Fruit fly (Drosophila melanogaster) whole organism, embryonic: ENCODE measurements around the gene CG14036.

ENCODE experiments used
- Antp ChIP-seq: fragments of 200-800 bp; sonication (Bioruptor generic); optimal IDR thresholded peaks from 3 replicates; lab custom pipeline; 2016; ENCODE audit warnings: missing biosample characterization, missing genetic modification characterization
- Atf6 ChIP-seq: fragments of 200-800 bp; sonication (Bioruptor generic); IDR thresholded peaks from 2 replicates; pipeline ENCODE4 v1.3.6; 2022; ENCODE audit warnings: missing biosample characterization, missing genetic modification characterization
- CG10267 ChIP-seq: fragments of 200-800 bp; sonication (Bioruptor generic); optimal IDR thresholded peaks from 2 replicates; lab custom pipeline; 2018; ENCODE audit warnings: missing biosample characterization, mild to moderate bottlenecking, missing genetic modification characterization, moderate library complexity
- CG11093 ChIP-seq: fragments of 200-800 bp; sonication (Bioruptor generic); IDR thresholded peaks from 3 replicates; pipeline ENCODE4 v1.3.6; 2022; ENCODE audit warnings: missing biosample characterization, missing genetic modification characterization
- CG13123 ChIP-seq: fragments of 200-800 bp; sonication (Bioruptor generic); optimal IDR thresholded peaks from 2 replicates; lab custom pipeline; 2016; ENCODE audit warnings: missing biosample characterization, missing genetic modification characterization
- CG13894 ChIP-seq: fragments of 200-800 bp; sonication (Bioruptor generic); optimal IDR thresholded peaks from 3 replicates; lab custom pipeline; 2018; ENCODE audit warnings: missing biosample characterization, mild to moderate bottlenecking, missing genetic modification characterization, moderate library complexity
- CG18011 ChIP-seq: fragments of 200-800 bp; sonication (Bioruptor generic); optimal IDR thresholded peaks from 2 replicates; lab custom pipeline; 2017; ENCODE audit warnings: missing biosample characterization, missing genetic modification characterization, mild to moderate bottlenecking, moderate library complexity, missing genotype
- CG2202 ChIP-seq: fragments of 200-800 bp; sonication (Bioruptor generic); optimal IDR thresholded peaks from 2 replicates; lab custom pipeline; 2018; ENCODE audit warnings: missing biosample characterization, mild to moderate bottlenecking, missing genetic modification characterization
- CG30403 ChIP-seq: fragments of 200-800 bp; sonication (Bioruptor generic); optimal IDR thresholded peaks from 3 replicates; lab custom pipeline; 2016; ENCODE audit warnings: missing biosample characterization, missing genetic modification characterization
- CG30431 ChIP-seq: fragments of 200-800 bp; sonication (Bioruptor generic); optimal IDR thresholded peaks from 2 replicates; lab custom pipeline; 2017; ENCODE audit warnings: missing biosample characterization, missing genetic modification characterization
- CG3065 ChIP-seq: fragments of 200-800 bp; sonication (Bioruptor generic); optimal IDR thresholded peaks from 2 replicates; lab custom pipeline; 2016; ENCODE audit warnings: missing biosample characterization, missing genetic modification characterization
- CG31224 ChIP-seq: fragments of 200-800 bp; sonication (Bioruptor generic); IDR thresholded peaks from 2 replicates; pipeline ENCODE4 v1.3.6; 2022; ENCODE audit warnings: missing biosample characterization, missing genetic modification characterization
- CG31441 ChIP-seq: fragments of 200-800 bp; sonication (Bioruptor generic); IDR thresholded peaks from 2 replicates; pipeline ENCODE4 v1.3.6; 2022; ENCODE audit warnings: missing biosample characterization, missing genetic modification characterization
- CG4730 ChIP-seq: fragments of 200-800 bp; sonication (Bioruptor generic); IDR thresholded peaks from 2 replicates; pipeline ENCODE4 v1.3.6; 2022; ENCODE audit warnings: missing biosample characterization, missing genetic modification characterization
- CG6254 ChIP-seq: fragments of 200-800 bp; sonication (Bioruptor generic); optimal IDR thresholded peaks from 3 replicates; lab custom pipeline; 2017; ENCODE audit warnings: mild to moderate bottlenecking, missing biosample characterization, missing genetic modification reagents, missing genetic modification characterization
- CG6813 ChIP-seq: fragments of 200-800 bp; sonication (Bioruptor generic); optimal IDR thresholded peaks from 2 replicates; lab custom pipeline; 2017; ENCODE audit warnings: missing biosample characterization, missing genetic modification characterization, mild to moderate bottlenecking, moderate library complexity, missing genetic modification reagents
- CG7271 ChIP-seq: fragments of 200-800 bp; sonication (Bioruptor generic); optimal IDR thresholded peaks from 2 replicates; lab custom pipeline; 2018; ENCODE audit warnings: missing biosample characterization, mild to moderate bottlenecking, missing genetic modification characterization, moderate library complexity
- CG8924 ChIP-seq: fragments of 200-800 bp; optimal IDR thresholded peaks from 3 replicates; lab custom pipeline; 2019; ENCODE audit warnings: missing biosample characterization, mild to moderate bottlenecking, missing genetic modification characterization, moderate library complexity
- CG9817 ChIP-seq: fragments of 200-800 bp; sonication (Bioruptor generic); optimal IDR thresholded peaks from 2 replicates; lab custom pipeline; 2018; ENCODE audit warnings: missing biosample characterization, mild to moderate bottlenecking, missing genetic modification characterization, moderate library complexity
- CrebB ChIP-seq: fragments of 200-800 bp; sonication (Bioruptor generic); optimal IDR thresholded peaks from 3 replicates; lab custom pipeline; 2018; ENCODE audit warnings: missing biosample characterization, mild to moderate bottlenecking, missing genetic modification characterization
- Dip2 ChIP-seq: fragments of 200-800 bp; sonication (Bioruptor generic); IDR thresholded peaks from 2 replicates; pipeline ENCODE4 v1.3.6; 2022; ENCODE audit warnings: missing biosample characterization, missing genetic modification characterization
- Dref ChIP-seq: fragments of 200-800 bp; sonication (Bioruptor generic); IDR thresholded peaks from 2 replicates; pipeline ENCODE4 v1.3.6; 2022; ENCODE audit warnings: missing biosample characterization, missing genetic modification characterization
- Drgx ChIP-seq: fragments of 200-800 bp; sonication (Bioruptor generic); IDR thresholded peaks from 2 replicates; pipeline ENCODE4 v1.3.6; 2022; ENCODE audit warnings: missing biosample characterization, missing genetic modification characterization
- H15 ChIP-seq: fragments of 200-800 bp; sonication (Bioruptor generic); IDR thresholded peaks from 3 replicates; pipeline ENCODE4 v1.3.6; 2022; ENCODE audit warnings: missing biosample characterization, missing genetic modification characterization
- HLH3B ChIP-seq: fragments of 200-800 bp; sonication (Bioruptor generic); IDR thresholded peaks from 2 replicates; pipeline ENCODE4 v1.3.6; 2022; ENCODE audit warnings: missing biosample characterization, missing genetic modification characterization
- Hsf ChIP-seq: fragments of 200-800 bp; sonication (Bioruptor generic); optimal IDR thresholded peaks from 3 replicates; lab custom pipeline; 2016; ENCODE audit warnings: missing biosample characterization, missing genetic modification characterization
- Mad ChIP-seq: fragments of 200-800 bp; sonication (Bioruptor generic); optimal IDR thresholded peaks from 2 replicates; lab custom pipeline; 2016; ENCODE audit warnings: missing biosample characterization, missing genetic modification characterization
- Myb ChIP-seq: fragments of 200-800 bp; sonication (Bioruptor generic); optimal IDR thresholded peaks from 2 replicates; lab custom pipeline; 2016; ENCODE audit warnings: missing biosample characterization, missing genetic modification characterization
- Neu2 ChIP-seq: fragments of 200-800 bp; sonication (Bioruptor generic); optimal IDR thresholded peaks from 3 replicates; lab custom pipeline; 2016; ENCODE audit warnings: missing biosample characterization, missing genetic modification characterization, borderline replicate concordance
- Oli ChIP-seq: fragments of 200-800 bp; sonication (Bioruptor generic); optimal IDR thresholded peaks from 2 replicates; lab custom pipeline; 2018; ENCODE audit warnings: missing biosample characterization, mild to moderate bottlenecking, missing genetic modification characterization, moderate library complexity
- Rx ChIP-seq: fragments of 200-800 bp; sonication (Bioruptor generic); IDR thresholded peaks from 2 replicates; pipeline ENCODE4 v1.3.6; 2022; ENCODE audit warnings: missing biosample characterization, missing genetic modification characterization
- Sry-δ ChIP-seq: fragments of 200-800 bp; sonication (Bioruptor generic); optimal IDR thresholded peaks from 2 replicates; lab custom pipeline; 2016; ENCODE audit warnings: missing biosample characterization, missing genetic modification characterization
- TFAM ChIP-seq: fragments of 200-800 bp; sonication (Bioruptor generic); optimal IDR thresholded peaks from 2 replicates; lab custom pipeline; 2017; ENCODE audit warnings: missing biosample characterization, missing genetic modification characterization, inconsistent platforms
- Vsx1 ChIP-seq: fragments of 200-800 bp; sonication (Bioruptor generic); optimal IDR thresholded peaks from 2 replicates; lab custom pipeline; 2017; ENCODE audit warnings: missing biosample characterization, mild to moderate bottlenecking, missing genetic modification characterization, missing genetic modification reagents
- ap ChIP-seq: fragments of 200-800 bp; sonication (Bioruptor generic); IDR thresholded peaks from 2 replicates; pipeline ENCODE4 v1.3.6; 2022; ENCODE audit warnings: missing biosample characterization, missing genetic modification characterization
- bowl ChIP-seq: fragments of 200-800 bp; sonication (Bioruptor generic); IDR thresholded peaks from 2 replicates; pipeline ENCODE4 v1.3.6; 2022; ENCODE audit warnings: missing biosample characterization, missing genetic modification characterization
- chn ChIP-seq: fragments of 200-800 bp; sonication (Bioruptor generic); optimal IDR thresholded peaks from 2 replicates; lab custom pipeline; 2016; ENCODE audit warnings: missing biosample characterization, missing genetic modification characterization
- dimm ChIP-seq: fragments of 200-800 bp; sonication (Bioruptor generic); IDR thresholded peaks from 2 replicates; pipeline ENCODE4 v1.3.6; 2022; ENCODE audit warnings: missing biosample characterization, missing genetic modification characterization
- fru ChIP-seq: fragments of >200 bp; optimal IDR thresholded peaks from 2 replicates; lab custom pipeline; 2017
- ftz-f1 ChIP-seq: fragments of 200-800 bp; sonication (Bioruptor generic); optimal IDR thresholded peaks from 2 replicates; lab custom pipeline; 2016; ENCODE audit warnings: missing biosample characterization, missing genetic modification characterization
- grau ChIP-seq: fragments of 200-800 bp; optimal IDR thresholded peaks from 3 replicates; lab custom pipeline; 2019; ENCODE audit warnings: missing biosample characterization, mild to moderate bottlenecking, missing genetic modification characterization, moderate library complexity
- hbn ChIP-seq: fragments of 200-800 bp; sonication (Bioruptor generic); IDR thresholded peaks from 2 replicates; pipeline ENCODE4 v1.3.6; 2022; ENCODE audit warnings: missing biosample characterization, missing genetic modification characterization; ENCODE audit not compliant: partially characterized antibody
- insv ChIP-seq, 2 experiments: fragments of 200-800 bp; sonication (Bioruptor generic); optimal IDR thresholded peaks; 3 replicates each; lab custom pipeline; 2016 to 2018; ENCODE audit warnings: missing biosample characterization in 2 of 2, missing genetic modification characterization in 2 of 2
- mld ChIP-seq: fragments of 200-800 bp; sonication (Bioruptor generic); IDR thresholded peaks from 3 replicates; pipeline ENCODE4 v1.3.6; 2022; ENCODE audit warnings: missing biosample characterization, missing genetic modification characterization; ENCODE audit not compliant: partially characterized antibody
- nerfin-1 ChIP-seq: fragments of 200-800 bp; sonication (Bioruptor generic); optimal IDR thresholded peaks from 3 replicates; lab custom pipeline; 2019; ENCODE audit warnings: missing biosample characterization, mild to moderate bottlenecking, missing genetic modification characterization, moderate library complexity
- nmo ChIP-seq: fragments of 200-800 bp; sonication (Bioruptor generic); optimal IDR thresholded peaks from 2 replicates; lab custom pipeline; 2018; ENCODE audit warnings: missing biosample characterization, mild to moderate bottlenecking, missing genetic modification characterization, moderate library complexity
- phol ChIP-seq: fragments of 200-800 bp; sonication (Bioruptor generic); optimal IDR thresholded peaks from 3 replicates; lab custom pipeline; 2018; ENCODE audit warnings: missing biosample characterization, mild to moderate bottlenecking, missing genetic modification characterization, moderate library complexity
- scrt ChIP-seq: fragments of 200-800 bp; sonication (Bioruptor generic); optimal IDR thresholded peaks from 2 replicates; lab custom pipeline; 2018; ENCODE audit warnings: missing biosample characterization, mild to moderate bottlenecking, missing genetic modification characterization, moderate library complexity
- sisA ChIP-seq: fragments of 200-800 bp; sonication (Bioruptor generic); IDR thresholded peaks from 2 replicates; pipeline ENCODE4 v1.3.6; 2022; ENCODE audit warnings: missing biosample characterization, missing genetic modification characterization
- sr ChIP-seq: fragments of 200-800 bp; sonication (Bioruptor generic); IDR thresholded peaks from 3 replicates; pipeline ENCODE4 v1.3.6; 2022; ENCODE audit warnings: missing biosample characterization, missing genetic modification characterization
- ssp ChIP-seq: fragments of 200-800 bp; sonication (Bioruptor generic); IDR thresholded peaks from 2 replicates; pipeline ENCODE4 v1.3.6; 2022; ENCODE audit warnings: missing biosample characterization, missing genetic modification characterization
- wdn ChIP-seq: fragments of 200-800 bp; sonication (Bioruptor generic); IDR thresholded peaks from 2 replicates; pipeline ENCODE4 v1.3.6; 2022; ENCODE audit warnings: missing biosample characterization, missing genetic modification characterization

The CG14036 gene

DNA sequence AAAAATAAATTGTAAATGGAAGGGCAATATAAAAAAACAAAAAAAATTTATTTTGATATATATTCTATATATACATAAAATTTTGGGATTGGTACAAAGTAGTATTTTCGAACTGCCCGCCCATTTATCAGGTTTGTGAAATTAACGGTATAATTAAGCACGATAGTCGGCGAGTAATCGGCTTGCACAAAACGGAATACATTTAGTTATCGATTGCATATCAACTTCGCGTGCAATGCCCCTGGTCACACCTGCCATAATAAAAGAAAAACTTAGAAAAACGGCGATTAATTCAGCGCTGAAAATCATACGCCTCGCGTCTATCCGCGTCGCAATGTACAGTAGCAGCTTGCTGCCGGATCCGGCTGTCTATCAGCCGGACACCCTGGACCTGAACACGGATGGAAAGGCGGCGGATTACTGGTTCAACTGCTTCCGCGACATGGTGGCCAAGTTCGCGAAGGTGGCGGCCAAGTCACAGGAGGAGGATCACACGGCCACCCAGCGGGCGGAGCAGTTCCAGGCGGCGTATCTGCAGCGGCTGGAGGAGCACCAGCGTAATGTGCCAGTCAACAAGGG, 39.0 kb upstream of the CG14036 start, which contains the start of gene CG5828 (continued):
- no peak for TF ChIP-seq CG4730 (GFP tag; lab: Robert Waterston, UW)
- TF ChIP-seq wdn (GFP tag; lab: Robert Waterston, UW) = no peak
- no peak for TF ChIP-seq CG18011 (GFP tag; lab: Kevin White, UChicago)
- no peak for TF ChIP-seq Dip2
- TF ChIP-seq CG30403 (GFP tag; lab: Kevin White, UChicago) = no peak
- TF ChIP-seq sisA (GFP tag; lab: Robert Waterston, UW) = no peak
- TF ChIP-seq Oli (tag; lab: Kevin White, UChicago) = no peak
- TF ChIP-seq CG30431 (GFP tag; lab: Kevin White, UChicago) = no peak
- no peak for TF ChIP-seq dimm
- TF ChIP-seq ssp (GFP tag; lab: Robert Waterston, UW) = no peak
- no peak for TF ChIP-seq CG7271 (tag; lab: Kevin White, UChicago)
- no peak for TF ChIP-seq CG9817 (tag; lab: Kevin White, UChicago)
- TF ChIP-seq CG6254 = no peak
- no peak for TF ChIP-seq bowl (GFP tag; lab: Robert Waterston, UW)
- no peak for TF ChIP-seq CG6813
- no peak for TF ChIP-seq sr (GFP tag; lab: Robert Waterston, UW)
- TF ChIP-seq Neu2 (GFP tag; lab: Kevin White, UChicago) = no peak
- TF ChIP-seq chn (GFP tag; lab: Kevin White, UChicago) = no peak
- TF ChIP-seq HLH3B (GFP tag; lab: Robert Waterston, UW) = no peak
- no peak for TF ChIP-seq Atf6
- no peak for TF ChIP-seq H15 (GFP tag; lab: Robert Waterston, UW)
- TF ChIP-seq CG31441 (GFP tag; lab: Robert Waterston, UW) = peak; percentile 15; the same call in 1 of the 2 replicates
- no peak for TF ChIP-seq CG13894
- TF ChIP-seq Antp (GFP tag; lab: Kevin White, UChicago) = no peak
- TF ChIP-seq Vsx1 (GFP tag; lab: Kevin White, UChicago) = no peak
- peak; percentile 21 for TF ChIP-seq phol (tag; lab: Kevin White, UChicago)
- TF ChIP-seq fru (lab: Kevin White, UChicago) = no peak
- TF ChIP-seq CG10267 (tag; lab: Kevin White, UChicago) = no peak
- no peak for TF ChIP-seq Drgx (GFP tag; lab: Robert Waterston, UW)
- TF ChIP-seq TFAM = no peak
- TF ChIP-seq Hsf = no peak
- TF ChIP-seq CG2202 (tag; lab: Kevin White, UChicago) = no peak
- no peak for TF ChIP-seq grau (tag; lab: Kevin White, UChicago)
- no peak for TF ChIP-seq CG13123 (GFP tag; lab: Kevin White, UChicago)
- no peak for TF ChIP-seq nerfin-1 (tag; lab: Kevin White, UChicago)
- TF ChIP-seq Rx (GFP tag; lab: Robert Waterston, UW) = no peak
- no peak for TF ChIP-seq ap (GFP tag; lab: Robert Waterston, UW)
- TF ChIP-seq Dref (GFP tag; lab: Robert Waterston, UW) = peak; percentile 76
- no peak for TF ChIP-seq CrebB (tag; lab: Kevin White, UChicago)
- TF ChIP-seq ftz-f1 (GFP tag; lab: Kevin White, UChicago) = no peak
- peak; percentile 51; the same call in 1 of the 3 replicates for TF ChIP-seq mld
- no peak for TF ChIP-seq CG3065 (GFP tag; lab: Kevin White, UChicago)
- no peak for TF ChIP-seq Mad (GFP tag; lab: Kevin White, UChicago)
- no peak for TF ChIP-seq CG8924
- no peak for TF ChIP-seq insv (GFP tag; optimal IDR thresholded peaks at IDR 0.05; lab: Kevin White, UChicago)
- TF ChIP-seq Sry-δ = peak; percentile 13
- TF ChIP-seq CG11093 (GFP tag; lab: Robert Waterston, UW) = no peak
- peak; percentile 39 for TF ChIP-seq nmo (GFP tag; lab: Kevin White, UChicago)
- TF ChIP-seq CG31224 (GFP tag; lab: Robert Waterston, UW) = no peak
- peak; percentile 37; the same call in 1 of the 2 replicates for TF ChIP-seq hbn (GFP tag; lab: Robert Waterston, UW)
- no peak for TF ChIP-seq scrt (GFP tag; lab: Kevin White, UChicago)
- peak; percentile 45 for TF ChIP-seq Myb (GFP tag; lab: Kevin White, UChicago)
